Worm (Caenorhabditis elegans): ENCODE results near the gene C25E10.7.

The C25E10.7 gene

ce11 chrV:9041030-9041429 is 10.0 kb downstream of the C25E10.7 start, which contains the start of gene cyp-33B1:
TSS of gene cyp-33B1 (plus strand) at chrV:9041330.
- no peak for TF ChIP-seq tab-1 (GFP tag; IDR thresholded peaks at IDR 0.05)
- TF ChIP-seq flt-1 (GFP tag; IDR thresholded peaks at IDR 0.05), result no peak

DNA sequence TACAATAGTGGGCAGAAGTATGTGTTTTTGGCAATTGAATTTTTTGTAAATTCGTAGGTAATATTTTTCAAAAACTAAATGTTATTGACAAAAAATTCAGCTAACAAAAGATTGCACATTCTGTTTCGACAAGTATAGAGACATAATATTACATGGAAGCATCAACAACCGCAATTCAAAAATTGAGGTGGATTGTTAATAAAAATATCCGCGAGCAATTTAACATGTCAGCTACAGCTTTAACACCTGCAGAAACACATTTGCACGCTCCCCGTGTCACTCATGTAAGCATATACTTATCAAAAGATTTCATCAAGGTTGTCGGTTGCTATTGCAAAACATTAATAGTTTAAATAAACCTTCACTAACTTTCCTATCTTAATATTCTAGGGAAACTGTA is 15.3 kb downstream of the C25E10.7 start, which contains the start of gene srsx-34:
Gene srsx-34 (plus strand): TSS at position 301 of the 400 bp plus-strand sequence.
- TF ChIP-seq klf-2 (GFP tag; conservative IDR thresholded peaks at IDR 0.05) (no peak), med-1 (GFP tag; optimal IDR thresholded peaks at IDR 0.05; ENCODE audit: insufficient read depth) (no peak), flt-1 (GFP tag; IDR thresholded peaks at IDR 0.05) (no peak), tab-1 (GFP tag; IDR thresholded peaks at IDR 0.05) (no peak), T22C8.4 (GFP tag; IDR thresholded peaks at IDR 0.05) (no peak), ref-1 (GFP tag; conservative IDR thresholded peaks at IDR 0.05) (no peak), cog-1 (tag; optimal IDR thresholded peaks at IDR 0.05) (no peak), ztf-29 (GFP tag; IDR thresholded peaks at IDR 0.05) (no peak), ztf-23 (GFP tag; IDR thresholded peaks at IDR 0.05) (no peak)

- TF ChIP-seq cog-1 (tag; optimal IDR thresholded peaks at IDR 0.05), result no peak
- TF ChIP-seq med-1 (GFP tag; optimal IDR thresholded peaks at IDR 0.05; ENCODE audit: insufficient read depth), result no peak
- TF ChIP-seq tab-1 (GFP tag; IDR thresholded peaks at IDR 0.05), result no peak
Measured at ce11 chrV:9033267-9033666, 17.7 kb downstream of the C25E10.7 start, which contains the start of gene C25E10.4. TSS of gene C25E10.4 (plus strand) at chrV:9033567.

DNA sequence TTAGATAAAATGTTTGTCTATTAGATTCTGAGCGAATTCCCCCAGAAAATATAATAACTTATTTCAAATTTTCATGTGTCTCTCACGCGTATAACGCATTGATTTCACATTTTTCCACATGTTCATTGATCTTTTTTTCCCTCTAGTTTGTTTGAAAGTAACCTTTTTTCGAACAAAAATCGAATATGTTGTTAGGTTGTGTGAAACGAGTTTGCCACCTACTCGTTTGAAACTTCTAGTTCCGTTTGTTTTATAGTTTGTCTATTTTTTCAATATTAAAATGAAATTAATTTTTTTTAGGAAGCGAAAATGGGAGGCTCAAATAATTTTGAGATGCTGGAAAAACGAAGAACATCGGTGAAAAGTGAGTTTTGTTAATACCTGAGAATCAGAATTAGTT is 20.8 kb downstream of the C25E10.7 start, which contains the start of gene C25E10.5:
Gene C25E10.5 (plus strand): TSS at position 301 of the 400 bp plus-strand sequence.
- no peak for TF ChIP-seq ztf-23 (GFP tag; IDR thresholded peaks at IDR 0.05)
- TF ChIP-seq ref-1 (GFP tag; conservative IDR thresholded peaks at IDR 0.05), result no peak
- TF ChIP-seq cog-1 (tag; optimal IDR thresholded peaks at IDR 0.05), result no peak
- TF ChIP-seq tab-1 (GFP tag; IDR thresholded peaks at IDR 0.05), result no peak
- TF ChIP-seq T22C8.4 (GFP tag; IDR thresholded peaks at IDR 0.05), result no peak

ce11 chrV:9024713-9025112 is 26.3 kb downstream of the C25E10.7 start, which contains the start of gene bus-1:
TSS of gene bus-1 (minus strand) at chrV:9024813.
- no peak for TF ChIP-seq ztf-23 (GFP tag; IDR thresholded peaks at IDR 0.05)
- no peak for TF ChIP-seq ztf-29 (GFP tag; IDR thresholded peaks at IDR 0.05)
- TF ChIP-seq klf-2 (GFP tag; conservative IDR thresholded peaks at IDR 0.05), result no peak
- TF ChIP-seq tab-1 (GFP tag; IDR thresholded peaks at IDR 0.05), result no peak
- no peak for TF ChIP-seq flt-1 (GFP tag; IDR thresholded peaks at IDR 0.05)

ce11 chrV:9022078-9022477 is 28.9 kb downstream of the C25E10.7 start, which contains the start of gene oac-41:
TSS of gene oac-41 (minus strand) at chrV:9022178.
- TF ChIP-seq ztf-23 (GFP tag; IDR thresholded peaks at IDR 0.05), result no peak
- TF ChIP-seq ztf-29 (GFP tag; IDR thresholded peaks at IDR 0.05), result no peak
- no peak for TF ChIP-seq flt-1 (GFP tag; IDR thresholded peaks at IDR 0.05)
- no peak for TF ChIP-seq cog-1 (tag; optimal IDR thresholded peaks at IDR 0.05)
- no peak for TF ChIP-seq T22C8.4 (GFP tag; IDR thresholded peaks at IDR 0.05)
- no peak for TF ChIP-seq ref-1 (GFP tag; conservative IDR thresholded peaks at IDR 0.05)
- no peak for TF ChIP-seq klf-2 (GFP tag; conservative IDR thresholded peaks at IDR 0.05)
- no peak for TF ChIP-seq med-1 (GFP tag; optimal IDR thresholded peaks at IDR 0.05; ENCODE audit: insufficient read depth)
- no peak for TF ChIP-seq tab-1 (GFP tag; IDR thresholded peaks at IDR 0.05)

ce11 chrV:9018871-9019270 is 32.1 kb downstream of the C25E10.7 start:
- no peak for TF ChIP-seq tab-1 (GFP tag; IDR thresholded peaks at IDR 0.05)
- TF ChIP-seq med-1 (GFP tag; optimal IDR thresholded peaks at IDR 0.05; ENCODE audit: insufficient read depth), result no peak
- TF ChIP-seq cog-1 (tag; optimal IDR thresholded peaks at IDR 0.05), result no peak
- TF ChIP-seq ztf-29 (GFP tag; IDR thresholded peaks at IDR 0.05), result no peak
- no peak for TF ChIP-seq flt-1 (GFP tag; IDR thresholded peaks at IDR 0.05)
- TF ChIP-seq T22C8.4 (GFP tag; IDR thresholded peaks at IDR 0.05), result no peak
- no peak for TF ChIP-seq klf-2 (GFP tag; conservative IDR thresholded peaks at IDR 0.05)
- no peak for TF ChIP-seq ref-1 (GFP tag; conservative IDR thresholded peaks at IDR 0.05)
- TF ChIP-seq ztf-23 (GFP tag; IDR thresholded peaks at IDR 0.05), result no peak

- TF ChIP-seq cog-1 (tag; optimal IDR thresholded peaks at IDR 0.05) (no peak), klf-2 (GFP tag; conservative IDR thresholded peaks at IDR 0.05) (no peak), ztf-23 (GFP tag; IDR thresholded peaks at IDR 0.05) (no peak), ref-1 (GFP tag; conservative IDR thresholded peaks at IDR 0.05) (no peak), ztf-29 (GFP tag; IDR thresholded peaks at IDR 0.05) (no peak), tab-1 (GFP tag; IDR thresholded peaks at IDR 0.05) (no peak), T22C8.4 (GFP tag; IDR thresholded peaks at IDR 0.05) (no peak), med-1 (GFP tag; optimal IDR thresholded peaks at IDR 0.05; ENCODE audit: insufficient read depth) (no peak), flt-1 (GFP tag; IDR thresholded peaks at IDR 0.05) (no peak)
Measured at ce11 chrV:9016479-9016878, 34.5 kb downstream of the C25E10.7 start, which contains the start of gene oac-40. TSS of gene oac-40 (plus strand) at chrV:9016779.

DNA sequence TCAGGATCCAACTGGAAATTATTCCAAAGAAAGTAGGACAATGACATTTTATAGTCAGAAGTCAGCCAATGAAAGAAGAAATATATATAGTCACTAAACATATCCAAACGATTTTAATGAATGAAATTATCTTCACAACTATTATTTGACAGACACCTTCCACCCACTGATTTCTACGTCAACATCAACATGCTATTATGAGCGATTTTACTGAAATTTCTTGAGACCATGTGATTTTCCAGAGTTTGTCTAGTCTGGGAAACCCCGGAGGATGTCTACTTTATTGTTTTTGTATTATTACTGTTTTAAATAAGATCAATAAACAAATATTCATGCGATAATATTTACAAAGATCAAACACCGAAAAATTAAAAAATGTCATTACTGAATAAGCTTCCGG is 35.5 kb downstream of the C25E10.7 start, which contains the start of gene srt-18:
Gene srt-18 (minus strand): TSS at position 101 of the 400 bp plus-strand sequence.
- TF ChIP-seq ztf-29 (GFP tag; IDR thresholded peaks at IDR 0.05) (no peak), med-1 (GFP tag; optimal IDR thresholded peaks at IDR 0.05; ENCODE audit: insufficient read depth) (no peak), klf-2 (GFP tag; conservative IDR thresholded peaks at IDR 0.05) (no peak), flt-1 (GFP tag; IDR thresholded peaks at IDR 0.05) (no peak), cog-1 (tag; optimal IDR thresholded peaks at IDR 0.05) (no peak), ztf-23 (GFP tag; IDR thresholded peaks at IDR 0.05) (no peak), T22C8.4 (GFP tag; IDR thresholded peaks at IDR 0.05) (no peak), tab-1 (GFP tag; IDR thresholded peaks at IDR 0.05) (no peak), ref-1 (GFP tag; conservative IDR thresholded peaks at IDR 0.05) (no peak)

- TF ChIP-seq ref-1 (GFP tag; conservative IDR thresholded peaks at IDR 0.05), result no peak
- no peak for TF ChIP-seq ztf-23 (GFP tag; IDR thresholded peaks at IDR 0.05)
- no peak for TF ChIP-seq cog-1 (tag; optimal IDR thresholded peaks at IDR 0.05)
- no peak for TF ChIP-seq klf-2 (GFP tag; conservative IDR thresholded peaks at IDR 0.05)
- TF ChIP-seq flt-1 (GFP tag; IDR thresholded peaks at IDR 0.05), result no peak
- no peak for TF ChIP-seq ztf-29 (GFP tag; IDR thresholded peaks at IDR 0.05)
- TF ChIP-seq med-1 (GFP tag; optimal IDR thresholded peaks at IDR 0.05; ENCODE audit: insufficient read depth), result no peak
Measured at ce11 chrV:9013765-9014164, 37.2 kb downstream of the C25E10.7 start, which contains the start of gene srh-201. TSS of gene srh-201 (minus strand) at chrV:9013865.
